Fruit fly (Drosophila melanogaster): ENCODE measurements around the gene RYa-R.
A peak's percentile ranks its signal among the peaks of the same experiment; 100 is the strongest.

The RYa-R gene

dm6 chr3R:26968823-26969638 is 27.7 kb upstream of the RYa-R start (continued):
- TF ChIP-seq CG8359 (GFP tag; optimal IDR thresholded peaks at IDR 0.05; ENCODE audit: borderline replicate concordance) = no peak
- TF ChIP-seq Xrp1 (GFP tag; IDR thresholded peaks at IDR 0.05) = peak; percentile 43; the same call in 1 of the 2 replicates
- peak; percentile 36 for TF ChIP-seq D19A (tag; optimal IDR thresholded peaks at IDR 0.05)
- no peak for TF ChIP-seq fd96Cb (tag; optimal IDR thresholded peaks at IDR 0.05)

- TF ChIP-seq CG10267 (tag; optimal IDR thresholded peaks at IDR 0.05) = no peak
- peak; percentile 30 for TF ChIP-seq lab (GFP tag; optimal IDR thresholded peaks at IDR 0.05)
- TF ChIP-seq CG13624 (GFP tag; optimal IDR thresholded peaks at IDR 0.05) = peak; percentile 3
- no peak for TF ChIP-seq Spps (tag; optimal IDR thresholded peaks at IDR 0.05)
- TF ChIP-seq CG15269 (tag; optimal IDR thresholded peaks at IDR 0.05) = peak; percentile 31
- TF ChIP-seq CG31224 (GFP tag; IDR thresholded peaks at IDR 0.05) = 0 out of 2 replicates have a peak, but pooled peaks have one; percentile 5
- TF ChIP-seq CG11695 (GFP tag; IDR thresholded peaks at IDR 0.05) = 0 out of 3 replicates have a peak, but pooled peaks have one; percentile 38
- TF ChIP-seq row (GFP tag; IDR thresholded peaks at IDR 0.05) = peak; percentile 69; the same call in 2 of the 3 replicates
- no peak for TF ChIP-seq luna (GFP tag; optimal IDR thresholded peaks at IDR 0.05)
- TF ChIP-seq Meics (GFP tag; optimal IDR thresholded peaks at IDR 0.05) = peak; percentile 37
- TF ChIP-seq CG7745 (tag; optimal IDR thresholded peaks at IDR 0.05) = no peak
- TF ChIP-seq CG2120 (GFP tag; optimal IDR thresholded peaks at IDR 0.05) = peak; percentile 12
- TF ChIP-seq CG14441 (GFP tag; IDR thresholded peaks at IDR 0.05) = 0 out of 2 replicates have a peak, but pooled peaks have one; percentile 13
- peak; percentile 1 for TF ChIP-seq Fer3 (tag; optimal IDR thresholded peaks at IDR 0.05)
- 0 out of 2 replicates have a peak, but pooled peaks have one; percentile 17 for TF ChIP-seq E2f1 (GFP tag; IDR thresholded peaks at IDR 0.05)
- TF ChIP-seq CG2678 (tag; optimal IDR thresholded peaks at IDR 0.05) = peak; percentile 47
- no peak for TF ChIP-seq ttk (GFP tag; IDR thresholded peaks at IDR 0.05)
- TF ChIP-seq Ptx1 (GFP tag; IDR thresholded peaks at IDR 0.05) = peak; percentile 21; the same call in 1 of the 2 replicates
- TF ChIP-seq D19A (tag; optimal IDR thresholded peaks at IDR 0.05) = peak; percentile 79
Measured at dm6 chr3R:26969743-26970142, 27.0 kb upstream of the RYa-R start.

- TF ChIP-seq Pdp1 (GFP tag; optimal IDR thresholded peaks at IDR 0.05) (peak in 1 of 2 experiments; percentile 53), CG10321 (GFP tag; IDR thresholded peaks at IDR 0.05) (no peak), Adf1 (GFP tag; IDR thresholded peaks at IDR 0.05) (peak; percentile 11; the same call in 1 of the 2 replicates), Myb (GFP tag; optimal IDR thresholded peaks at IDR 0.05) (no peak), Meics (GFP tag; optimal IDR thresholded peaks at IDR 0.05) (peak; percentile 5), lab (GFP tag; optimal IDR thresholded peaks at IDR 0.05) (peak; percentile 29), crc (GFP tag; optimal IDR thresholded peaks at IDR 0.05) (peak; percentile 6), vfl (GFP tag; optimal IDR thresholded peaks at IDR 0.05) (no peak), unc-4 (GFP tag; IDR thresholded peaks at IDR 0.05; ENCODE audit: partially characterized antibody) (no peak), dysf (GFP tag; IDR thresholded peaks at IDR 0.05) (0 out of 3 replicates have a peak, but pooled peaks have one; percentile 5), ems (GFP tag; optimal IDR thresholded peaks at IDR 0.05) (no peak), CG16815 (GFP tag; optimal IDR thresholded peaks at IDR 0.05) (no peak), wek (GFP tag; optimal IDR thresholded peaks at IDR 0.05) (peak; percentile 36), CG8944 (GFP tag; optimal IDR thresholded peaks at IDR 0.05) (no peak), Med (GFP tag) (peak; percentile 30), Hmx (GFP tag; optimal IDR thresholded peaks at IDR 0.05) (no peak), CG1233 (GFP tag; optimal IDR thresholded peaks at IDR 0.05) (no peak), sob (GFP tag; IDR thresholded peaks at IDR 0.05) (no peak), row (GFP tag; IDR thresholded peaks at IDR 0.05) (peak; percentile 26; the same call in 1 of the 3 replicates), CG18599 (GFP tag; optimal IDR thresholded peaks at IDR 0.05) (peak; percentile 3), Hmr (GFP tag; optimal IDR thresholded peaks at IDR 0.05) (no peak)
Measured at dm6 chr3R:26978241-26978640, 18.5 kb upstream of the RYa-R start, which contains the start of the genes CG14253 and CG46313. CG14253 (plus strand) TSS chr3R:26978541. CG46313 (plus strand) TSS chr3R:26978541.

Data from whole organism, embryonic.